Worm (Caenorhabditis elegans): ENCODE measurements around the gene M03E7.1.

DNA sequence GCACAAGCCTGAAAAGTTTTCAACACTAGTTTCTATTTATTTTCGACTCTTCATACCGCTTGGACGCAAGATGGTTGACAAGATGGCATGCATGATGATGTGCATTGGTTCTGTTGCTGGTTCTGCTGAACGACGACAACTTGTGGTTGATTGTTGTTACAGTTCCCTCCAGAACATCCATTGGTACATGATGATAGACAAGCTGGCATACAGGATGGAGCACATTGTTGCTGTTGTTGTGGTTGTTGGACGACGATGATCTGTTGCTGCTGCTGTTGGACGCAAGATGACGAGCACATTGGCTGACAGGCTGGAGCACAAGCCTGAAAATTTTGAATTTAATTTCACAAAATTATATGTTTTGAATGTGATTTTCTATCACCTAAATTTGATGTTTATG, 50.8 kb downstream of the M03E7.1 start:
- TF ChIP-seq ztf-11 (tag; optimal IDR thresholded peaks at IDR 0.05) (no peak), nhr-12 (tag; optimal IDR thresholded peaks at IDR 0.05) (no peak), unc-62 (GFP tag; optimal IDR thresholded peaks at IDR 0.05) (no peak), R02D3.7 (tag; optimal IDR thresholded peaks at IDR 0.05) (no peak), lin-39 (tag; optimal IDR thresholded peaks at IDR 0.05) (no peak), unc-39 (tag; optimal IDR thresholded peaks at IDR 0.05) (no peak), nhr-11 (tag; optimal IDR thresholded peaks at IDR 0.05) (no peak), blmp-1 (tag; optimal IDR thresholded peaks at IDR 0.05; ENCODE audit: insufficient read depth) (no peak), fos-1 (tag; optimal IDR thresholded peaks at IDR 0.05) (no peak), snpc-4 (tag; optimal IDR thresholded peaks at IDR 0.05) (no peak)
